Worm (Caenorhabditis elegans): Measurements from ENCODE around the gene jmjd-1.1.

ce11 chrII:11766472-11766871 lies 39.9 kb upstream of the jmjd-1.1 start, which contains the start of gene F44E5.2:
- no peak for TF ChIP-seq snpc-4 (tag; optimal IDR thresholded peaks at IDR 0.05)
- TF ChIP-seq nhr-77 (tag; optimal IDR thresholded peaks at IDR 0.05), result no peak
- TF ChIP-seq ztf-4 (tag; optimal IDR thresholded peaks at IDR 0.05), result no peak
- TF ChIP-seq ceh-16 (tag; optimal IDR thresholded peaks at IDR 0.05), result no peak
- TF ChIP-seq skn-1 (tag; optimal IDR thresholded peaks at IDR 0.05), result no peak
- TF ChIP-seq F13H6.1 (tag; optimal IDR thresholded peaks at IDR 0.05), result no peak
- TF ChIP-seq ztf-11 (tag; optimal IDR thresholded peaks at IDR 0.05), result no peak
- TF ChIP-seq nhr-10 (tag; optimal IDR thresholded peaks at IDR 0.05), result no peak
- TF ChIP-seq ama-1 (optimal IDR thresholded peaks at IDR 0.05), result no peak
- TF ChIP-seq zag-1 (tag; optimal IDR thresholded peaks at IDR 0.05), result no peak
- no peak for TF ChIP-seq nhr-23 (tag; optimal IDR thresholded peaks at IDR 0.05)
- no peak for TF ChIP-seq lin-13 (GFP tag; optimal IDR thresholded peaks at IDR 0.05)
- no peak for TF ChIP-seq unc-39 (tag; optimal IDR thresholded peaks at IDR 0.05)
